Worm (Caenorhabditis elegans): ENCODE measurements around the gene T05C12.4.
A peak's percentile ranks its signal among the peaks of the same experiment; 100 is the strongest.

Gene T05C12.4

ce11 chrII:8149930-8150329 is 30.3 kb downstream of the T05C12.4 start, which contains the start of gene F10B5.3:
Gene F10B5.3, minus strand, starts transcription at chrII:8150030.
- TF ChIP-seq lin-39 (tag; optimal IDR thresholded peaks at IDR 0.05) (no peak), unc-62 (GFP tag; optimal IDR thresholded peaks at IDR 0.05 in 1 of 2) (peak in 1 of 2 experiments; percentile 7), unc-62 (tag; optimal IDR thresholded peaks at IDR 0.05) (no peak), daf-16 (GFP tag; optimal IDR thresholded peaks at IDR 0.05) (no peak), daf-16 (tag; optimal IDR thresholded peaks at IDR 0.05) (no peak), spr-3 (GFP tag; optimal IDR thresholded peaks at IDR 0.05) (no peak), gei-8 (GFP tag; optimal IDR thresholded peaks at IDR 0.05) (no peak)

ce11 chrII:8144543-8144942 is 35.6 kb downstream of the T05C12.4 start, which contains the start of gene F10B5.2:
Gene F10B5.2, plus strand, starts transcription at chrII:8144762.
- TF ChIP-seq skn-1 (tag; optimal IDR thresholded peaks at IDR 0.05) (no peak), sdz-12 (GFP tag; optimal IDR thresholded peaks at IDR 0.05) (no peak), arid-1 (GFP tag; conservative IDR thresholded peaks at IDR 0.05) (0 out of 2 replicates have a peak, but pooled peaks have one; percentile 54), zip-11 (GFP tag; IDR thresholded peaks at IDR 0.05) (no peak), gei-8 (GFP tag; optimal IDR thresholded peaks at IDR 0.05) (no peak), lin-15B (tag; optimal IDR thresholded peaks at IDR 0.05) (no peak), unc-130 (GFP tag; optimal IDR thresholded peaks at IDR 0.05) (peak; percentile 8), daf-19 (GFP tag; conservative IDR thresholded peaks at IDR 0.05) (0 out of 2 replicates have a peak, but pooled peaks have one; percentile 41), Y48G9A.11 (GFP tag; IDR thresholded peaks at IDR 0.05) (0 out of 2 replicates have a peak, but pooled peaks have one; percentile 48), mxl-2 (GFP tag; conservative IDR thresholded peaks at IDR 0.05) (no peak), unc-62 (GFP tag; optimal IDR thresholded peaks at IDR 0.05 in 1 of 2) (no peak), unc-62 (tag; optimal IDR thresholded peaks at IDR 0.05) (no peak), snpc-1.2 (GFP tag; IDR thresholded peaks at IDR 0.05) (0 out of 2 replicates have a peak, but pooled peaks have one; percentile 49), lin-29 (GFP tag; IDR thresholded peaks at IDR 0.05) (no peak), nhr-11 (tag; optimal IDR thresholded peaks at IDR 0.05) (no peak), lin-38 (GFP tag; IDR thresholded peaks at IDR 0.05) (peak; percentile 50), F26F4.8 (GFP tag; conservative IDR thresholded peaks at IDR 0.05) (0 out of 2 replicates have a peak, but pooled peaks have one; percentile 48), zip-2 (tag; optimal IDR thresholded peaks at IDR 0.05) (no peak), F49E8.2 (tag; optimal IDR thresholded peaks at IDR 0.05; ENCODE audit: borderline replicate concordance) (peak; percentile 61)

ce11 chrII:8143278-8143931 is 36.8 kb downstream of the T05C12.4 start, which contains the start of the genes ints-11 and rpl-10:
Gene ints-11, minus strand, starts transcription at chrII:8143478.
Gene rpl-10, plus strand, starts transcription at chrII:8143881.
- TF ChIP-seq gei-8 (GFP tag; optimal IDR thresholded peaks at IDR 0.05) (no peak), mep-1 (tag; optimal IDR thresholded peaks at IDR 0.05) (peak; percentile 25), Y105C5A.15 (GFP tag; IDR thresholded peaks at IDR 0.05) (no peak), mes-2 (tag; optimal IDR thresholded peaks at IDR 0.05; ENCODE audit: poor library complexity, severe bottlenecking) (peak; percentile 69), T20F7.1 (GFP tag; optimal IDR thresholded peaks at IDR 0.05) (no peak), dpl-1 (GFP tag; optimal IDR thresholded peaks at IDR 0.05) (peak; percentile 68), dve-1 (tag; optimal IDR thresholded peaks at IDR 0.05; ENCODE audit: insufficient read depth) (peak; percentile 20), lsy-2 (tag; optimal IDR thresholded peaks at IDR 0.05) (peak in 1 of 2 experiments; percentile 97), nhr-6 (tag; optimal IDR thresholded peaks at IDR 0.05) (peak; percentile 10), hlh-30 (tag; optimal IDR thresholded peaks at IDR 0.05; ENCODE audit: insufficient read depth) (peak; percentile 51), ceh-44 (GFP tag; IDR thresholded peaks at IDR 0.05) (no peak), lin-38 (GFP tag; IDR thresholded peaks at IDR 0.05) (peak; percentile 58), nhr-28 (tag; optimal IDR thresholded peaks at IDR 0.05) (peak; percentile 7)

- TF ChIP-seq lin-38 (GFP tag; IDR thresholded peaks at IDR 0.05) (peak; percentile 51), ceh-82 (tag; optimal IDR thresholded peaks at IDR 0.05) (no peak), vab-7 (GFP tag; IDR thresholded peaks at IDR 0.05) (no peak), zip-2 (tag; optimal IDR thresholded peaks at IDR 0.05) (no peak), dmd-6 (GFP tag; IDR thresholded peaks at IDR 0.05) (no peak), madf-5 (GFP tag; IDR thresholded peaks at IDR 0.05) (no peak), F49E8.2 (tag; optimal IDR thresholded peaks at IDR 0.05; ENCODE audit: borderline replicate concordance) (peak; percentile 1), mes-2 (tag; optimal IDR thresholded peaks at IDR 0.05; ENCODE audit: poor library complexity, severe bottlenecking) (peak; percentile 5), aly-2 (tag; optimal IDR thresholded peaks at IDR 0.05) (peak; percentile 67), tra-1 (GFP tag; IDR thresholded peaks at IDR 0.05) (no peak), daf-8 (GFP tag; IDR thresholded peaks at IDR 0.05) (no peak), arid-1 (GFP tag; conservative IDR thresholded peaks at IDR 0.05) (0 out of 2 replicates have a peak, but pooled peaks have one; percentile 10), nhr-77 (tag; optimal IDR thresholded peaks at IDR 0.05) (no peak)
Observed at ce11 chrII:8141135-8141534, 39.0 kb downstream of the T05C12.4 start.
